Fruit fly (Drosophila melanogaster) whole organism, wandering third instar larva: ENCODE data around the gene nAChRalpha2.

Experiments used
- Abd-B ChIP-seq: fragments of >200 bp; optimal IDR thresholded peaks from 2 replicates; lab custom pipeline; 2017; ENCODE audit warnings: missing biosample characterization, missing genetic modification characterization
- CG32264 ChIP-seq: fragments of 200-800 bp; sonication (Bioruptor generic); optimal IDR thresholded peaks from 2 replicates; lab custom pipeline; 2016; ENCODE audit warnings: missing biosample characterization, missing genetic modification characterization
- CG9705 ChIP-seq: fragments of 200-800 bp; sonication (Bioruptor generic); optimal IDR thresholded peaks from 2 replicates; lab custom pipeline; 2018; ENCODE audit warnings: missing biosample characterization, mild to moderate bottlenecking, missing genetic modification characterization
- CrebA ChIP-seq: fragments of 200-800 bp; sonication (Bioruptor generic); optimal IDR thresholded peaks from 2 replicates; lab custom pipeline; 2016; ENCODE audit warnings: missing biosample characterization, mild to moderate bottlenecking, missing genetic modification characterization, borderline replicate concordance
- Dfd ChIP-seq: fragments of >200 bp; optimal IDR thresholded peaks from 2 replicates; lab custom pipeline; 2017; ENCODE audit warnings: missing biosample characterization, missing genetic modification characterization
- Dif ChIP-seq: fragments of 200-275, 200-300 bp; sonication (Bioruptor generic); optimal IDR thresholded peaks from 2 replicates; lab custom pipeline; 2018; ENCODE audit warnings: missing biosample characterization, missing genetic modification characterization; ENCODE audit not compliant: partially characterized antibody
- GATAd ChIP-seq: sonication (Bioruptor generic); optimal IDR thresholded peaks from 2 replicates; lab custom pipeline; 2016; ENCODE audit warnings: missing biosample characterization, missing genetic modification characterization
- HLH106 ChIP-seq: fragments of 200-800 bp; optimal IDR thresholded peaks from 3 replicates; lab custom pipeline; 2019; ENCODE audit warnings: missing biosample characterization, mild to moderate bottlenecking, missing genetic modification characterization, moderate library complexity
- Hnf4 ChIP-seq: fragments of 200-800 bp; sonication (Bioruptor generic); optimal IDR thresholded peaks from 2 replicates; lab custom pipeline; 2016; ENCODE audit warnings: missing biosample characterization, mild to moderate bottlenecking, missing genetic modification characterization
- Hr78 ChIP-seq: fragments of >200 bp; optimal IDR thresholded peaks from 2 replicates; lab custom pipeline; 2017; ENCODE audit warnings: missing biosample characterization, missing genetic modification characterization
- Hr83 ChIP-seq: fragments of 200-300 bp; sonication (Bioruptor generic); optimal IDR thresholded peaks from 2 replicates; lab custom pipeline; 2016; ENCODE audit warnings: missing biosample characterization, mild to moderate bottlenecking, missing genetic modification characterization, moderate library complexity; ENCODE audit not compliant: poor library complexity, severe bottlenecking
- Jra ChIP-seq: sonication (Bioruptor generic); optimal IDR thresholded peaks from 2 replicates; lab custom pipeline; 2016; ENCODE audit warnings: missing biosample characterization, missing genetic modification characterization
- Mio ChIP-seq: sonication (Bioruptor generic); optimal IDR thresholded peaks from 2 replicates; lab custom pipeline; 2016; ENCODE audit warnings: missing biosample characterization, missing genetic modification characterization
- Myc ChIP-seq: fragments of >200 bp; optimal IDR thresholded peaks from 2 replicates; lab custom pipeline; 2017
- N ChIP-seq: fragments of >200 bp; optimal IDR thresholded peaks from 2 replicates; lab custom pipeline; 2018; ENCODE audit warnings: missing biosample characterization, missing external identifiers, missing genetic modification characterization
- OdsH ChIP-seq: fragments of 200-800 bp; sonication (Bioruptor generic); optimal IDR thresholded peaks from 2 replicates; lab custom pipeline; 2016; ENCODE audit warnings: missing biosample characterization, mild to moderate bottlenecking, missing genetic modification characterization
- Rel ChIP-seq, 2 experiments: fragments of 200-800 bp; sonication (Bioruptor generic) in 1 of 2; optimal IDR thresholded peaks; 2 replicates in 1 of 2; 3 replicates in 1 of 2; lab custom pipeline; 2016 to 2019; ENCODE audit warnings: mild to moderate bottlenecking in 2 of 2, missing biosample characterization in 2 of 2, missing genetic modification characterization in 2 of 2, moderate library complexity in 1 of 2
- Sp1 ChIP-seq: fragments of 200-800 bp; sonication (Bioruptor generic); optimal IDR thresholded peaks from 3 replicates; lab custom pipeline; 2019; ENCODE audit warnings: missing biosample characterization, mild to moderate bottlenecking, missing genetic modification characterization, moderate library complexity
- Vsx2 ChIP-seq: fragments of 200-300, 225-300 bp; sonication (Bioruptor generic); optimal IDR thresholded peaks from 2 replicates; lab custom pipeline; 2018; ENCODE audit warnings: missing biosample characterization, missing genetic modification characterization; ENCODE audit not compliant: partially characterized antibody
- br ChIP-seq: fragments of 200-800 bp; sonication (Bioruptor generic); optimal IDR thresholded peaks from 2 replicates; lab custom pipeline; 2016; ENCODE audit warnings: missing biosample characterization, missing genetic modification characterization
- brk ChIP-seq: fragments of 200-800 bp; sonication (Bioruptor generic); optimal IDR thresholded peaks from 2 replicates; lab custom pipeline; 2016; ENCODE audit warnings: missing biosample characterization, mild to moderate bottlenecking, missing genetic modification characterization
- dl ChIP-seq, 2 experiments: fragments of 175-275, 200-275 bp in 1 of 2; fragments of 200-275 bp in 1 of 2; sonication (Bioruptor generic); optimal IDR thresholded peaks; lab custom pipeline; 2018; ENCODE audit warnings: mild to moderate bottlenecking in 2 of 2, missing biosample characterization in 2 of 2, missing genetic modification characterization in 2 of 2, moderate library complexity in 2 of 2; ENCODE audit not compliant: partially characterized antibody in 2 of 2, insufficient read depth in 1 of 2
- dmrt93B ChIP-seq: fragments of 200-800 bp; sonication (Bioruptor generic); optimal IDR thresholded peaks from 2 replicates; lab custom pipeline; 2018; ENCODE audit warnings: missing biosample characterization, mild to moderate bottlenecking, missing genetic modification characterization
- dsf ChIP-seq: sonication (Bioruptor generic); optimal IDR thresholded peaks from 2 replicates; lab custom pipeline; 2016; ENCODE audit warnings: missing biosample characterization, missing genetic modification characterization, borderline replicate concordance
- ey ChIP-seq: fragments of 200-800 bp; sonication (Bioruptor generic); optimal IDR thresholded peaks from 2 replicates; lab custom pipeline; 2016; ENCODE audit warnings: missing biosample characterization, missing genetic modification characterization
- foxo ChIP-seq, 2 experiments: fragments of 200-800 bp; sonication (Bioruptor generic); optimal IDR thresholded peaks; 2 replicates in 1 of 2; 3 replicates in 1 of 2; lab custom pipeline; 2016 to 2017; ENCODE audit warnings: missing biosample characterization in 2 of 2, missing genetic modification characterization in 2 of 2
- fru ChIP-seq: fragments of 200-800 bp; sonication (Bioruptor generic); optimal IDR thresholded peaks from 3 replicates; lab custom pipeline; 2016; ENCODE audit warnings: missing biosample characterization, mild to moderate bottlenecking, missing genetic modification characterization
- h ChIP-seq: fragments of 200-800 bp; sonication (Bioruptor generic); optimal IDR thresholded peaks from 3 replicates; lab custom pipeline; 2016; ENCODE audit warnings: missing biosample characterization, mild to moderate bottlenecking, missing genetic modification characterization
- jim ChIP-seq: fragments of 175-275, 200-325 bp; sonication (Bioruptor generic); optimal IDR thresholded peaks from 2 replicates; lab custom pipeline; 2016; ENCODE audit warnings: missing biosample characterization, mild to moderate bottlenecking, missing genetic modification characterization
- lola ChIP-seq: fragments of >200 bp; optimal IDR thresholded peaks from 2 replicates; lab custom pipeline; 2017; ENCODE audit warnings: missing biosample characterization, missing genetic modification characterization
- pan ChIP-seq: fragments of >200 bp; optimal IDR thresholded peaks from 2 replicates; lab custom pipeline; 2017
- psq ChIP-seq: fragments of 200-800 bp; sonication (Bioruptor generic); optimal IDR thresholded peaks from 3 replicates; lab custom pipeline; 2017; ENCODE audit warnings: missing biosample characterization, mild to moderate bottlenecking, missing genetic modification characterization, moderate library complexity
- rgr ChIP-seq: fragments of 200-800 bp; sonication (Bioruptor generic); optimal IDR thresholded peaks from 3 replicates; lab custom pipeline; 2016; ENCODE audit warnings: missing biosample characterization, mild to moderate bottlenecking, missing genetic modification characterization
- sage ChIP-seq: fragments of 200-800 bp; sonication (Bioruptor generic); optimal IDR thresholded peaks from 2 replicates; lab custom pipeline; 2016; ENCODE audit warnings: missing biosample characterization, mild to moderate bottlenecking, missing genetic modification characterization
- sv ChIP-seq: fragments of 200-800 bp; sonication (Bioruptor generic); optimal IDR thresholded peaks from 3 replicates; lab custom pipeline; 2016; ENCODE audit warnings: missing biosample characterization, missing genetic modification characterization
- tai ChIP-seq: sonication (Bioruptor generic); optimal IDR thresholded peaks from 2 replicates; lab custom pipeline; 2016; ENCODE audit warnings: missing biosample characterization, missing genetic modification characterization
- usp ChIP-seq: fragments of >200 bp; optimal IDR thresholded peaks from 2 replicates; lab custom pipeline; 2017; ENCODE audit warnings: missing biosample characterization, missing genetic modification characterization
- woc ChIP-seq: sonication (Bioruptor generic); optimal IDR thresholded peaks from 2 replicates; lab custom pipeline; 2016; ENCODE audit warnings: missing biosample characterization, mild to moderate bottlenecking, missing genetic modification characterization

Gene nAChRalpha2

DNA sequence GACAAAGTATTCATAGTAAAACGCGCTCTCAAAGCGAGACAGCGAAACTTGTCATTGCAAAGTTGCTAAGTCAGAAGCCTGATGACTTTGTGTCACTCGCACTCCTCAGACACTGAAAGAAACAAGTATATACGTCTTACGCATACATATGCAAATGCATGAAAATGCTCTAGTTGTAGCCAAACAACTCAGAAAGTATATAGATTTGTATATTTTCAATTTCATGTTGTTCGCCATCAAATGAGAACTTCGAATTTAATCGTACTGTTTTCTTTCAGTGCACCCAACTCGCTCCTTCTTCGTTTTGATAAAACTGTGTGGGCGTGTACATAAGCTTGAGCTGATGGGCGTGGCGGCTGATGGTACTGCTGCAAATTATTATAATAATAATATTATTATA lies 4.2 kb upstream of the nAChRalpha2 start:
- no peak for TF ChIP-seq GATAd (GFP tag; lab: Kevin White, UChicago)

DNA sequence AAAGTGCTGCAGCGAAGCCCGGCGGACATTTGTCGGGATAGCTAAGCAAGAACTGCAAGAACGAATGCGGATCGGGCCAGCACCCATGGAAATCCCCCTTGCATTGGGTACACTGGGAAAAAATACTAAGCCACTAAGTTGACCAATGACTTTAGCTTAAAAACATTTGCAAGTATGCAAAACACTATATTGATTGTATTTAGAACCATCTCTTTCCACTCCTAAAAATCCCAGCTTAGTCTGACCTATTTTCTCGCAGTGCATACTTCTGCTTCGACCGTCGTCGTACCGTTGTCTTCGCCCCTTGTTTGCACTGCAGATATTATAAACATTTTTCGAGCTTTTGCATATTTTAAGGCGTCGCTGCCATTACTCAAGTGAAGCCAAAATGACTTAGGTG lies 10.9 kb downstream of the nAChRalpha2 start:
- peak; percentile 47 for TF ChIP-seq HLH106 (tag; lab: Kevin White, UChicago)
- no peak for TF ChIP-seq brk (GFP tag; lab: Kevin White, UChicago)
- TF ChIP-seq foxo (GFP tag; optimal IDR thresholded peaks at IDR 0.05; lab: Kevin White, UChicago), result peak in 1 of 2 experiments; percentile 49
- TF ChIP-seq Hr83 (GFP tag; lab: Kevin White, UChicago), result no peak
- no peak for TF ChIP-seq CG32264 (GFP tag; lab: Kevin White, UChicago)
- TF ChIP-seq br (GFP tag; lab: Kevin White, UChicago), result no peak
- TF ChIP-seq sv, result no peak
- no peak for TF ChIP-seq dl (GFP tag; optimal IDR thresholded peaks at IDR 0.05; lab: Kevin White, UChicago; ENCODE audit: insufficient read depth in 1 of 2, partially characterized antibody in 2 of 2)
- peak; percentile 40 for TF ChIP-seq rgr (GFP tag; lab: Kevin White, UChicago)
- no peak for TF ChIP-seq N (GFP tag; lab: Kevin White, UChicago)
- no peak for TF ChIP-seq Mio (GFP tag; lab: Kevin White, UChicago)
- TF ChIP-seq woc (GFP tag; lab: Kevin White, UChicago), result no peak
- TF ChIP-seq pan (lab: Kevin White, UChicago), result no peak
- no peak for TF ChIP-seq Vsx2 (GFP tag; lab: Kevin White, UChicago)
- no peak for TF ChIP-seq sage (GFP tag; lab: Kevin White, UChicago)
- no peak for TF ChIP-seq OdsH (GFP tag; lab: Kevin White, UChicago)
- no peak for TF ChIP-seq GATAd (GFP tag; lab: Kevin White, UChicago)
- no peak for TF ChIP-seq Hnf4 (GFP tag; lab: Kevin White, UChicago)
- TF ChIP-seq CrebA (GFP tag; lab: Kevin White, UChicago), result no peak
- TF ChIP-seq CG9705, result no peak
- peak; percentile 26 for TF ChIP-seq Sp1 (GFP tag; lab: Kevin White, UChicago)
- TF ChIP-seq tai, result no peak
- no peak for TF ChIP-seq dmrt93B (GFP tag; lab: Kevin White, UChicago)
- no peak for TF ChIP-seq Rel (GFP tag; optimal IDR thresholded peaks at IDR 0.05; lab: Kevin White, UChicago)
- no peak for TF ChIP-seq Rel (tag; optimal IDR thresholded peaks at IDR 0.05; lab: Kevin White, UChicago)
- TF ChIP-seq lola, result no peak
- TF ChIP-seq Dif (GFP tag; lab: Kevin White, UChicago), result no peak
- TF ChIP-seq Dfd (GFP tag; lab: Kevin White, UChicago), result no peak
- TF ChIP-seq usp (GFP tag; lab: Kevin White, UChicago), result no peak
- no peak for TF ChIP-seq Hr78 (GFP tag; lab: Kevin White, UChicago)
- TF ChIP-seq ey (GFP tag; lab: Kevin White, UChicago), result peak; percentile 41
- TF ChIP-seq jim (GFP tag; lab: Kevin White, UChicago), result no peak
- peak; percentile 52 for TF ChIP-seq h (GFP tag; lab: Kevin White, UChicago)
- peak; percentile 52 for TF ChIP-seq fru (GFP tag; lab: Kevin White, UChicago)
- no peak for TF ChIP-seq Abd-B (GFP tag; lab: Kevin White, UChicago)
- no peak for TF ChIP-seq psq (GFP tag; lab: Kevin White, UChicago)
- no peak for TF ChIP-seq Myc
- TF ChIP-seq Jra (GFP tag; lab: Kevin White, UChicago), result no peak
- TF ChIP-seq dsf (GFP tag; lab: Kevin White, UChicago), result no peak

DNA sequence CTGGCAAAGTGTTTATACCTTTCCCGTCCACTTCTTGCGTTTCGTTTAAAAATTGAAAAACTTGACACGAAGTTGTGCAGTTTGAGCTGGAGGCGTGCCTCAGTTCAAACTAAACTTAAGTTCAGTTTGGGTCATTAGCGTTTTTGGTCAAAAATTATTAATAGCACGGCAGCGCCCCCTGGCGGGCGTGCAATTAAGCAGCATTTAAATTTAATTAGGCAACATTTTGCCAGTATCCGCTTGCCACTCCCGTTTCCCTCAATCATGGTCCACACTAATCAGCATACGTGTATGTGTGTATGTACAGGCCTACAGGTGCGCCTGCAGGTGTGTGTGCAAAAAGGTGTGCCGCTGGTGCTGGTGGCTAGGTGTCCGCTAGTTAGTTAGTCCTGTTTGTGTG lies 18.4 kb downstream of the nAChRalpha2 start:
- TF ChIP-seq sv, result no peak
- no peak for TF ChIP-seq Hr83 (GFP tag; lab: Kevin White, UChicago)
- TF ChIP-seq OdsH (GFP tag; lab: Kevin White, UChicago), result no peak
- TF ChIP-seq dmrt93B (GFP tag; lab: Kevin White, UChicago), result no peak
- TF ChIP-seq Jra (GFP tag; lab: Kevin White, UChicago), result no peak
- no peak for TF ChIP-seq CG9705
